Fruit fly (Drosophila melanogaster): Measurements from ENCODE around the gene CG9588.

The CG9588 gene

dm6 chr3R:13659865-13660738, 16.4 kb downstream of the CG9588 start, which contains the start of gene Hrb87F (continued):
- TF ChIP-seq hkb (optimal IDR thresholded peaks at IDR 0.05) (no peak), hkb (GFP tag; IDR thresholded peaks at IDR 0.05) (0 out of 2 replicates have a peak, but pooled peaks have one; percentile 12), CG10274 (GFP tag; optimal IDR thresholded peaks at IDR 0.05) (no peak), CG5245 (GFP tag; optimal IDR thresholded peaks at IDR 0.05) (no peak), wek (GFP tag; optimal IDR thresholded peaks at IDR 0.05) (peak; percentile 88), Dad (GFP tag; optimal IDR thresholded peaks at IDR 0.05) (no peak), CTCF (GFP tag; optimal IDR thresholded peaks at IDR 0.05) (no peak), HLHmδ (GFP tag; optimal IDR thresholded peaks at IDR 0.05) (peak; percentile 52), CG17328 (GFP tag; IDR thresholded peaks at IDR 0.05) (no peak), kay (GFP tag; optimal IDR thresholded peaks at IDR 0.05) (no peak), salm (tag; optimal IDR thresholded peaks at IDR 0.05) (no peak), Opbp (GFP tag; IDR thresholded peaks at IDR 0.05; ENCODE audit: partially characterized antibody) (0 out of 3 replicates have a peak, but pooled peaks have one; percentile 11), lbe (GFP tag; optimal IDR thresholded peaks at IDR 0.05) (peak; percentile 50), Oli (tag; optimal IDR thresholded peaks at IDR 0.05) (no peak), CG5953 (GFP tag; IDR thresholded peaks at IDR 0.05) (no peak), dmrt11E (tag; optimal IDR thresholded peaks at IDR 0.05) (no peak), nau (GFP tag; optimal IDR thresholded peaks at IDR 0.05) (no peak), CG15514 (GFP tag; optimal IDR thresholded peaks at IDR 0.05) (peak; percentile 28), CG14014 (GFP tag; IDR thresholded peaks at IDR 0.05) (0 out of 2 replicates have a peak, but pooled peaks have one; percentile 5), Meics (GFP tag; optimal IDR thresholded peaks at IDR 0.05) (no peak), Dfd (GFP tag; optimal IDR thresholded peaks at IDR 0.05) (no peak), CG10565 (GFP tag; optimal IDR thresholded peaks at IDR 0.05) (no peak), CG6272 (GFP tag; IDR thresholded peaks at IDR 0.05) (peak; percentile 46; the same call in 1 of the 2 replicates), corto (GFP tag; optimal IDR thresholded peaks at IDR 0.05) (no peak), Sox102F (GFP tag; optimal IDR thresholded peaks at IDR 0.05) (no peak), ranshi (GFP tag; IDR thresholded peaks at IDR 0.05) (peak; percentile 7; the same call in 1 of the 2 replicates), CG12769 (tag; optimal IDR thresholded peaks at IDR 0.05) (no peak), dmrt99B (tag; optimal IDR thresholded peaks at IDR 0.05) (no peak), GATAe (GFP tag; conservative IDR thresholded peaks at IDR 0.05) (no peak), tup (GFP tag; optimal IDR thresholded peaks at IDR 0.05) (no peak), CG3995 (GFP tag; optimal IDR thresholded peaks at IDR 0.05) (no peak), CG3838 (GFP tag; optimal IDR thresholded peaks at IDR 0.05) (no peak), CG14965 (GFP tag; optimal IDR thresholded peaks at IDR 0.05; ENCODE audit: borderline replicate concordance) (no peak), CG8388 (GFP tag; optimal IDR thresholded peaks at IDR 0.05) (no peak), Nf-YA (GFP tag; IDR thresholded peaks at IDR 0.05) (no peak), disco-r (GFP tag; optimal IDR thresholded peaks at IDR 0.05) (no peak), Optix (GFP tag; IDR thresholded peaks at IDR 0.05) (no peak), slbo (GFP tag; IDR thresholded peaks at IDR 0.05) (peak; percentile 78), CG1603 (tag; optimal IDR thresholded peaks at IDR 0.05) (peak; percentile 65), CG7357 (GFP tag; IDR thresholded peaks at IDR 0.05) (0 out of 3 replicates have a peak, but pooled peaks have one; percentile 11), so (GFP tag; IDR thresholded peaks at IDR 0.05) (no peak), tx (GFP tag; optimal IDR thresholded peaks at IDR 0.05) (no peak), CG32772 (GFP tag; IDR thresholded peaks at IDR 0.05) (peak; percentile 32; the same call in 1 of the 2 replicates), B-H2 (GFP tag; optimal IDR thresholded peaks at IDR 0.05) (no peak), nmo (GFP tag; optimal IDR thresholded peaks at IDR 0.05) (no peak), Trl (optimal IDR thresholded peaks at IDR 0.05) (no peak), Trl (GFP tag; optimal IDR thresholded peaks at IDR 0.05) (no peak), Abd-B (GFP tag; optimal IDR thresholded peaks at IDR 0.05) (no peak), Dp (GFP tag; optimal IDR thresholded peaks at IDR 0.05) (no peak), Hr78 (GFP tag; optimal IDR thresholded peaks at IDR 0.05) (no peak)
